Fruit fly (Drosophila melanogaster) whole organism, embryonic: Measurements from ENCODE around the gene CG33927.

Experiments
- ATbp ChIP-seq: fragments of 200-800 bp; sonication (Bioruptor generic); optimal IDR thresholded peaks from 2 replicates; lab custom pipeline; 2017; ENCODE audit warnings: missing biosample characterization, mild to moderate bottlenecking, missing genetic modification characterization, missing genetic modification reagents
- Abd-B ChIP-seq: fragments of 200-800 bp; sonication (Bioruptor generic); optimal IDR thresholded peaks from 2 replicates; lab custom pipeline; 2018; ENCODE audit warnings: missing biosample characterization, mild to moderate bottlenecking, missing genetic modification characterization, moderate library complexity
- Atf3 ChIP-seq: fragments of 200-800 bp; sonication (Bioruptor generic); optimal IDR thresholded peaks from 3 replicates; lab custom pipeline; 2016; ENCODE audit warnings: missing biosample characterization, missing genetic modification characterization
- Atf6 ChIP-seq: fragments of 200-800 bp; sonication (Bioruptor generic); IDR thresholded peaks from 2 replicates; pipeline ENCODE4 v1.3.6; 2022; ENCODE audit warnings: missing biosample characterization, missing genetic modification characterization
- CG10147 ChIP-seq: fragments of 200-800 bp; sonication (Bioruptor generic); optimal IDR thresholded peaks from 2 replicates; lab custom pipeline; 2019; ENCODE audit warnings: missing biosample characterization, mild to moderate bottlenecking, missing genetic modification characterization, moderate library complexity
- CG10209 ChIP-seq: fragments of 200-800 bp; sonication (Bioruptor generic); optimal IDR thresholded peaks from 3 replicates; lab custom pipeline; 2017; ENCODE audit warnings: missing biosample characterization, mild to moderate bottlenecking, missing genetic modification characterization, missing genetic modification reagents
- CG10543 ChIP-seq: fragments of 200-800 bp; sonication (Bioruptor generic); optimal IDR thresholded peaks from 3 replicates; lab custom pipeline; 2017; ENCODE audit warnings: missing biosample characterization, mild to moderate bottlenecking, missing genetic modification characterization, moderate library complexity
- CG12219 ChIP-seq: fragments of 200-800 bp; sonication (Bioruptor generic); optimal IDR thresholded peaks from 3 replicates; lab custom pipeline; 2018; ENCODE audit warnings: missing biosample characterization, mild to moderate bottlenecking, missing genetic modification characterization
- CG12299 ChIP-seq: fragments of 200-800 bp; sonication (Bioruptor generic); optimal IDR thresholded peaks from 2 replicates; lab custom pipeline; 2018; ENCODE audit warnings: missing biosample characterization, mild to moderate bottlenecking, missing genetic modification characterization
- CG1233 ChIP-seq: fragments of 200-800 bp; sonication (Bioruptor generic); optimal IDR thresholded peaks from 4 replicates; lab custom pipeline; 2018; ENCODE audit warnings: missing biosample characterization, mild to moderate bottlenecking, missing genetic modification characterization
- CG12942 ChIP-seq: fragments of 200-800 bp; sonication (Bioruptor generic); optimal IDR thresholded peaks from 3 replicates; lab custom pipeline; 2016; ENCODE audit warnings: missing biosample characterization, missing genetic modification characterization
- CG14014 ChIP-seq: fragments of 200-800 bp; sonication (Bioruptor generic); IDR thresholded peaks from 2 replicates; pipeline ENCODE4 v1.3.6; 2022; ENCODE audit warnings: missing biosample characterization, missing genetic modification characterization
- CG14860 ChIP-seq: fragments of 200-800 bp; sonication (Bioruptor generic); IDR thresholded peaks from 3 replicates; pipeline ENCODE4 v1.3.6; 2022; ENCODE audit warnings: missing biosample characterization, missing genetic modification characterization; ENCODE audit not compliant: partially characterized antibody
- CG15601 ChIP-seq: fragments of 200-800 bp; sonication (Bioruptor generic); optimal IDR thresholded peaks from 3 replicates; lab custom pipeline; 2019; ENCODE audit warnings: missing biosample characterization, mild to moderate bottlenecking, missing genetic modification characterization, moderate library complexity
- CG3281 ChIP-seq: fragments of 200-800 bp; sonication (Bioruptor generic); optimal IDR thresholded peaks from 3 replicates; lab custom pipeline; 2017; ENCODE audit warnings: missing biosample characterization, mild to moderate bottlenecking, missing genetic modification characterization
- CG4360 ChIP-seq: fragments of 200-800 bp; sonication (Bioruptor generic); IDR thresholded peaks from 2 replicates; pipeline ENCODE4 v1.3.6; 2022; ENCODE audit warnings: missing biosample characterization, missing genetic modification characterization
- CG6813 ChIP-seq: fragments of 200-800 bp; sonication (Bioruptor generic); optimal IDR thresholded peaks from 2 replicates; lab custom pipeline; 2017; ENCODE audit warnings: missing biosample characterization, missing genetic modification characterization, mild to moderate bottlenecking, moderate library complexity, missing genetic modification reagents
- CG8290 ChIP-seq, 3 experiments: fragments of 200-800 bp; sonication (Bioruptor generic); optimal IDR thresholded peaks; 2 replicates each; lab custom pipeline; 2016 to 2019; ENCODE audit warnings: missing biosample characterization in 3 of 3, missing genetic modification characterization in 3 of 3, mild to moderate bottlenecking in 2 of 3, moderate library complexity in 1 of 3
- CG9797 ChIP-seq: fragments of 200-800 bp; sonication (Bioruptor generic); optimal IDR thresholded peaks from 3 replicates; lab custom pipeline; 2018; ENCODE audit warnings: missing biosample characterization, mild to moderate bottlenecking, missing genetic modification characterization
- CG9932 ChIP-seq: fragments of 200-800 bp; sonication (Bioruptor generic); IDR thresholded peaks from 2 replicates; pipeline ENCODE4 v1.3.6; 2022; ENCODE audit warnings: missing biosample characterization, missing genetic modification characterization
- CHES-1-like ChIP-seq: fragments of 200-800 bp; sonication (Bioruptor generic); optimal IDR thresholded peaks from 2 replicates; lab custom pipeline; 2016; ENCODE audit warnings: missing biosample characterization, missing genetic modification characterization
- Eip74EF ChIP-seq, 2 experiments: fragments of 200-800 bp in 1 of 2; fragments of >200 bp in 1 of 2; sonication (Bioruptor generic) in 1 of 2; optimal IDR thresholded peaks; 2 replicates each; lab custom pipeline; 2017 to 2019; ENCODE audit warnings: missing biosample characterization in 2 of 2, missing genetic modification characterization in 2 of 2, mild to moderate bottlenecking in 1 of 2, moderate library complexity in 1 of 2
- Fer3 ChIP-seq: fragments of 200-800 bp; sonication (Bioruptor generic); optimal IDR thresholded peaks from 2 replicates; lab custom pipeline; 2018; ENCODE audit warnings: missing biosample characterization, mild to moderate bottlenecking, missing genetic modification characterization, moderate library complexity
- HmgD ChIP-seq: fragments of 200-800 bp; sonication (Bioruptor generic); optimal IDR thresholded peaks from 3 replicates; lab custom pipeline; 2016; ENCODE audit warnings: missing biosample characterization, missing genetic modification characterization
- MTF-1 ChIP-seq: fragments of 200-800 bp; sonication (Bioruptor generic); optimal IDR thresholded peaks from 2 replicates; lab custom pipeline; 2018; ENCODE audit warnings: missing biosample characterization, mild to moderate bottlenecking, missing genetic modification characterization, borderline replicate concordance
- NFAT ChIP-seq: fragments of 200-800 bp; sonication (Bioruptor generic); IDR thresholded peaks from 2 replicates; pipeline ENCODE4 v1.3.6; 2022; ENCODE audit warnings: missing biosample characterization, missing genetic modification characterization
- NfI ChIP-seq: fragments of 200-800 bp; sonication (Bioruptor generic); optimal IDR thresholded peaks from 3 replicates; lab custom pipeline; 2018; ENCODE audit warnings: missing biosample characterization, mild to moderate bottlenecking, missing genetic modification characterization, moderate library complexity
- Trl ChIP-seq, 3 experiments: fragments of >200 bp in 2 of 3; fragments of 200-800 bp in 1 of 3; sonication (Bioruptor generic) in 1 of 3; optimal IDR thresholded peaks; 2 replicates in 1 of 3; 3 replicates in 2 of 3; lab custom pipeline; 2016 to 2017; ENCODE audit warnings: missing biosample characterization in 1 of 3, missing genetic modification characterization in 1 of 3
- Xrp1 ChIP-seq: fragments of 200-800 bp; sonication (Bioruptor generic); IDR thresholded peaks from 2 replicates; pipeline ENCODE4 v1.3.6; 2022; ENCODE audit warnings: missing biosample characterization, missing genetic modification characterization
- YL-1 ChIP-seq: fragments of 200-800 bp; sonication (Bioruptor generic); optimal IDR thresholded peaks from 3 replicates; lab custom pipeline; 2017; ENCODE audit warnings: missing biosample characterization, mild to moderate bottlenecking, missing genetic modification characterization
- ara ChIP-seq: fragments of 200-800 bp; sonication (Bioruptor generic); IDR thresholded peaks from 2 replicates; pipeline ENCODE4 v1.3.6; 2022; ENCODE audit warnings: missing biosample characterization, missing genetic modification characterization
- chinmo ChIP-seq: fragments of 200-800 bp; sonication (Bioruptor generic); IDR thresholded peaks from 4 replicates; pipeline ENCODE4 v1.3.6; 2022; ENCODE audit warnings: missing biosample characterization, missing genetic modification characterization; ENCODE audit not compliant: partially characterized antibody
- cwo ChIP-seq: fragments of 200-800 bp; sonication (Bioruptor generic); optimal IDR thresholded peaks from 3 replicates; lab custom pipeline; 2017; ENCODE audit warnings: missing biosample characterization, missing genetic modification characterization, mild to moderate bottlenecking, moderate library complexity, missing genetic modification reagents
- fd3F ChIP-seq: fragments of 200-800 bp; sonication (Bioruptor generic); optimal IDR thresholded peaks from 2 replicates; lab custom pipeline; 2018; ENCODE audit warnings: missing biosample characterization, mild to moderate bottlenecking, missing genetic modification characterization, moderate library complexity
- fd64A ChIP-seq: fragments of 200-800 bp; sonication (Bioruptor generic); optimal IDR thresholded peaks from 3 replicates; lab custom pipeline; 2018; ENCODE audit warnings: missing biosample characterization, mild to moderate bottlenecking, missing genetic modification characterization
- hkb ChIP-seq, 2 experiments: fragments of 200-800 bp in 1 of 2; fragments of >200 bp in 1 of 2; sonication (Bioruptor generic) in 1 of 2; IDR thresholded peaks in 1 of 2; optimal IDR thresholded peaks in 1 of 2; 2 replicates each; pipeline versions ENCODE4 v1.3.6 to Lab custom; 2017 to 2022; ENCODE audit warnings: missing biosample characterization in 1 of 2, missing genetic modification characterization in 1 of 2
- kni ChIP-seq: fragments of 200-800 bp; sonication (Bioruptor generic); optimal IDR thresholded peaks from 3 replicates; lab custom pipeline; 2017; ENCODE audit warnings: mild to moderate bottlenecking, missing biosample characterization, missing genetic modification reagents, missing genetic modification characterization
- onecut ChIP-seq: fragments of 200-800 bp; sonication (Bioruptor generic); IDR thresholded peaks from 2 replicates; pipeline ENCODE4 v1.3.6; 2022; ENCODE audit warnings: missing biosample characterization, missing genetic modification characterization
- rib ChIP-seq: fragments of 200-800 bp; sonication (Bioruptor generic); IDR thresholded peaks from 2 replicates; pipeline ENCODE4 v1.3.6; 2022; ENCODE audit warnings: missing biosample characterization, missing genetic modification characterization
- schlank ChIP-seq: fragments of 200-800 bp; sonication (Bioruptor generic); optimal IDR thresholded peaks from 2 replicates; lab custom pipeline; 2018; ENCODE audit warnings: missing biosample characterization, mild to moderate bottlenecking, missing genetic modification characterization
- scrt ChIP-seq: fragments of 200-800 bp; sonication (Bioruptor generic); optimal IDR thresholded peaks from 2 replicates; lab custom pipeline; 2018; ENCODE audit warnings: missing biosample characterization, mild to moderate bottlenecking, missing genetic modification characterization, moderate library complexity
- sens ChIP-seq: fragments of 200-800 bp; sonication (Bioruptor generic); peaks from one replicate; lab custom pipeline; 2016; ENCODE audit warnings: missing biosample characterization, missing genetic modification characterization
- twi ChIP-seq: fragments of 200-800 bp; optimal IDR thresholded peaks from 2 replicates; lab custom pipeline; 2019; ENCODE audit warnings: missing biosample characterization, mild to moderate bottlenecking, missing genetic modification characterization, moderate library complexity
- vvl ChIP-seq: fragments of 200-800 bp; sonication (Bioruptor generic); IDR thresholded peaks from 2 replicates; pipeline ENCODE4 v1.3.6; 2022; ENCODE audit warnings: missing biosample characterization, missing genetic modification characterization
- zfh1 ChIP-seq: fragments of 200-800 bp; sonication (Bioruptor generic); IDR thresholded peaks from 3 replicates; pipeline ENCODE4 v1.3.6; 2022; ENCODE audit warnings: missing biosample characterization, missing genetic modification characterization

The CG33927 gene

dm6 chr3R:4661640-4662039 is 28.8 kb downstream of the CG33927 start (continued):
- peak; percentile 62 for TF ChIP-seq sens
- TF ChIP-seq hkb (optimal IDR thresholded peaks at IDR 0.05; lab: Kevin White, UChicago), result no peak
- TF ChIP-seq hkb (GFP tag; IDR thresholded peaks at IDR 0.05; lab: Robert Waterston, UW), result no peak
- no peak for TF ChIP-seq Xrp1 (GFP tag; lab: Robert Waterston, UW)
- TF ChIP-seq vvl (GFP tag; lab: Robert Waterston, UW), result 0 out of 2 replicates have a peak, but pooled peaks have one; percentile 11
- TF ChIP-seq CG12219 (GFP tag; lab: Kevin White, UChicago), result no peak
- no peak for TF ChIP-seq HmgD (GFP tag; lab: Kevin White, UChicago)
- TF ChIP-seq, all 482 proteins: peak for 6

- TF ChIP-seq cwo (GFP tag; lab: Kevin White, UChicago) (peak; percentile 31), chinmo (0 out of 4 replicates have a peak, but pooled peaks have one; percentile 72), scrt (GFP tag; lab: Kevin White, UChicago) (peak; percentile 64), Xrp1 (GFP tag; lab: Robert Waterston, UW) (peak; percentile 37), twi (tag; lab: Kevin White, UChicago) (peak; percentile 39), CG8290 (GFP tag; optimal IDR thresholded peaks at IDR 0.05; lab: Kevin White, UChicago) (no peak), CG8290 (tag; optimal IDR thresholded peaks at IDR 0.05; lab: Kevin White, UChicago) (peak in 1 of 2 experiments; percentile 54), Trl (optimal IDR thresholded peaks at IDR 0.05; lab: Kevin White, UChicago) (no peak), Trl (GFP tag; optimal IDR thresholded peaks at IDR 0.05; lab: Kevin White, UChicago) (peak; percentile 17), CG14014 (0 out of 2 replicates have a peak, but pooled peaks have one; percentile 18), CG12942 (no peak), Atf6 (GFP tag; lab: Robert Waterston, UW) (0 out of 2 replicates have a peak, but pooled peaks have one; percentile 18), kni (GFP tag; lab: Kevin White, UChicago) (peak; percentile 94), fd3F (GFP tag; lab: Kevin White, UChicago) (peak; percentile 7), CG12299 (peak; percentile 39), CG3281 (GFP tag; lab: Kevin White, UChicago) (peak; percentile 4), onecut (GFP tag; lab: Robert Waterston, UW) (peak; percentile 67), CG14860 (GFP tag; lab: Robert Waterston, UW) (0 out of 3 replicates have a peak, but pooled peaks have one; percentile 1), Eip74EF (GFP tag; optimal IDR thresholded peaks at IDR 0.05; lab: Kevin White, UChicago) (peak in 1 of 2 experiments; percentile 11), CHES-1-like (GFP tag; lab: Kevin White, UChicago) (peak; percentile 4), CG9932 (GFP tag; lab: Robert Waterston, UW) (peak; percentile 32; the same call in 1 of the 2 replicates), CG4360 (peak; percentile 95), schlank (tag; lab: Kevin White, UChicago) (peak; percentile 28), CG15601 (tag; lab: Kevin White, UChicago) (peak; percentile 3), NFAT (GFP tag; lab: Robert Waterston, UW) (peak; percentile 44; the same call in 1 of the 2 replicates), MTF-1 (peak; percentile 45), CG6813 (GFP tag; lab: Kevin White, UChicago) (no peak), Fer3 (tag; lab: Kevin White, UChicago) (peak; percentile 15), YL-1 (GFP tag; lab: Kevin White, UChicago) (no peak), NfI (GFP tag; lab: Kevin White, UChicago) (peak; percentile 5), CG9797 (GFP tag; lab: Kevin White, UChicago) (no peak), CG1233 (GFP tag; lab: Kevin White, UChicago) (peak; percentile 45), CG10147 (GFP tag; lab: Kevin White, UChicago) (peak; percentile 25), ATbp (GFP tag; lab: Kevin White, UChicago) (peak; percentile 8), Abd-B (GFP tag; lab: Kevin White, UChicago) (no peak), ara (peak; percentile 13; the same call in 1 of the 2 replicates), fd64A (GFP tag; lab: Kevin White, UChicago) (peak; percentile 13), rib (peak; percentile 10; the same call in 1 of the 2 replicates), CG10209 (GFP tag; lab: Kevin White, UChicago) (no peak), zfh1 (GFP tag; lab: Robert Waterston, UW) (peak; percentile 42; the same call in 1 of the 3 replicates), CG10543 (peak; percentile 88), Atf3 (GFP tag; lab: Kevin White, UChicago) (no peak)
Observed at dm6 chr3R:4659934-4660353, 30.5 kb downstream of the CG33927 start.
